Fruit fly (Drosophila melanogaster) ovary, adult (tissue): ENCODE results near the gene CG46383.
"Not testable (repeated sequence)": the region's sequence is repeated elsewhere in the genome, so short reads cannot be mapped to it uniquely, and the experiment has no call there.

Source experiments
- CG17801 ChIP-seq: fragments of 200-800 bp; optimal IDR thresholded peaks from 2 replicates; lab custom pipeline; 2019; ENCODE audit warnings: missing biosample characterization, mild to moderate bottlenecking, missing genetic modification characterization, moderate library complexity; ENCODE audit not compliant: partially characterized antibody

CG46383 gene

dm6 chr3R:15922622-15923574 lies 27.8 kb downstream of the CG46383 start:
- no peak for TF ChIP-seq CG17801 (GFP tag; lab: Kevin White, UChicago)

- TF ChIP-seq CG17801 (GFP tag; lab: Kevin White, UChicago) = no peak
These were observed 29.0 kb downstream of the CG46383 start for dm6 chr3R:15921747-15922146.

dm6 chr3R:15920751-15921156 lies 30.0 kb downstream of the CG46383 start, which contains the start of gene Fbxl7:
Gene Fbxl7, plus strand, starts transcription at chr3R:15920898.
- no peak for TF ChIP-seq CG17801 (GFP tag; lab: Kevin White, UChicago)

DNA sequence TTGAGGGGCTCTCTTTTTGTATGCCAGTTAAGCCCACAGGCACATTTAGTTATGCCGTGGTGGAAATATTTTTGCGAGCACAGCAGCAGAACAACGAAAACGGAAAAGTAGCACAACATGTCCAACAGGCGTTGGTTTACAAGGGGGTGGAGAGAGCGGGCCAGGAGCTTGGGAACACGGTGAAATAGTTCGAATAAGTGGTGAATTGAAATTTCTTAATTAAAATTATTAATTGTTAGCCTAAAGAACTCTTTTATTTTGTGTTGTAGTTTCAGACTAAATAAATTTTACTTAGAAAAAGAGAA lies 30.6 kb downstream of the CG46383 start:
- no peak for TF ChIP-seq CG17801 (GFP tag; lab: Kevin White, UChicago)

DNA sequence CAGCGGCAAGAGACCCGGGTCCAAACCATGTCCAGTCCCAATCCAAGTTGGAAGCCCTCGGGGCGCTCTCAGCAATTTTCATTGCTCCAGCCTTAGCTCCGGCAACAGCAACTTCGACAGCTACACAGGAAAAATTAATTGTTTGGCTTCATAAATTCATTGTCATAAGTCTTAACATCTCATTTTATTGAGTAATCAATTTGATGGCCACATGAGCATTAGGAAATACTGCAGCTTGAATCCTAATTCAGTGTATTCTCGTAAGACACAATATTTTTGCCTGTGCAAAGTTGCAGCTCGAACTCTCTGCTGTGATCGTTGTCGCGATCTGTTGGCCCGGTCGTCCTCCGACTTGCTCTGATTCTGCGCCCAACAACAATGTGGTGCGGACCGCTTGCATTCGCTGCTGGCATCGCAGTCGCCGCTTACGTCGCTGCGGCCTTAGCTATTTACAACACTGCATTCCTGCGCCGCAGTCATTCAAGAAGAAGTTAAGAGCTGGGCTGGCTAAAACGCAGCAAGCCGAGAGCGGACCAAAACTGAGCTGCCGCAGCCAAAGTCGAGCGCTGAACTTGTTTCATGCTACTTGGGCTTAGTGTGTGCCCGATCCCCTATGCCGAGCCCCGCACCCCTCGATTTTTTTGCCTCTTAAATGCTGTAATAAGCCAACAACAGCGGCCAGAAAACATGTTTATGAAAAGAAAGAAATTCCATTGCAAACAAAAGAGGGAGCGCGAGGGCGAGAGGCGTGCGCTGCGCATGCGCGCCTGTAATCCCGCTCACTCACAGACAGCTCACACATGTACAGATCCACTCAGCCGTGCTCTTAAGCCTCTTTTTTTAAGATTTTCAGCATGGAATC lies 31.1 kb downstream of the CG46383 start:
- TF ChIP-seq CG17801 (GFP tag; lab: Kevin White, UChicago) = no peak

DNA sequence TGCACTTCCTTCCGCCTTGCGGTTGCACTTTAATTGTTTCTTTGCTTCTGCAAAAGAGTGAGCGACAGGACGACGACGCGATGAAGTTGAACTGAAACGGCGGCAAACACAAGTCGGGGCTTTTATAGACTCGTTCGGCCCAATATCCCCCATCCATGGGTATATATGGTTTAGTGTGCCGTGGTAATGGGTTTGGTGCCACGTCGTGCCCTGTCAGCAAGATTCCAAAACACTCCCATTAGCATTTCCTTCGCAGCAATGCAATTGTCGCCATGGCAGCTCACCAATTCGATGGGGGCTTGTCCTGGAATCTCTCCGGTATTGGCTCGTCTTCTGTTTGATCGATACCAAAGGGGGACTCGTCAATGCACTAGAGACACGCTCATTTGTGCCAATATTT lies 32.8 kb downstream of the CG46383 start, which contains the start of gene CG45105:
CG45105 (minus strand) TSS at position 101 of the 400 bp plus-strand sequence.
- TF ChIP-seq CG17801 (GFP tag; lab: Kevin White, UChicago) = no peak

dm6 chr3R:15913231-15913630 lies 37.5 kb downstream of the CG46383 start:
- TF ChIP-seq CG17801 (GFP tag; lab: Kevin White, UChicago) = no peak

- TF ChIP-seq CG17801 (GFP tag; lab: Kevin White, UChicago) = not testable (repeated sequence)
These were observed 42.6 kb downstream of the CG46383 start, which contains the start of gene EndoU for dm6 chr3R:15908098-15908497. Gene EndoU, plus strand, starts transcription at chr3R:15908398.

DNA sequence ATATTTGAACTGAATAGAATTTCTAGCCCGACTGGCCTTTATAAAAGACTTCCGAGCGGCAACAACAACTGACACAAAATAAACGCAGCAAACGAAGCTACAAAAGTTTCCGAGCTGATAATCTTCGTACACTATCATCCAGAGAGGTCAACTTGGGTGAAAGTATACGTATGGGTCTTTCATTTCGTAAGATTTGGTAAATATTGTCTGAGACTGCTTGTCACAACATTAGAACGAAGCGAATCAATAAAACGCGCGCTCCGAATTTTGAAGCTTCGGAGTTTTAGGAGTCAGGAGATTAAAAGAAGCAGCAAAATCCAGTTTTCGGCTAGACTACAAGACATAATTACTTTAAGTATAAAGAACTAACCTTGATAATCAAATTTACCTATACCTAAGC lies 46.2 kb downstream of the CG46383 start, which contains the start of gene glob1:
glob1 (minus strand) TSS at position 101 of the 400 bp plus-strand sequence.
- TF ChIP-seq CG17801 (GFP tag; lab: Kevin White, UChicago) = not testable (repeated sequence)
